Worm (Caenorhabditis elegans): ENCODE measurements around the gene hot-7.

DNA sequence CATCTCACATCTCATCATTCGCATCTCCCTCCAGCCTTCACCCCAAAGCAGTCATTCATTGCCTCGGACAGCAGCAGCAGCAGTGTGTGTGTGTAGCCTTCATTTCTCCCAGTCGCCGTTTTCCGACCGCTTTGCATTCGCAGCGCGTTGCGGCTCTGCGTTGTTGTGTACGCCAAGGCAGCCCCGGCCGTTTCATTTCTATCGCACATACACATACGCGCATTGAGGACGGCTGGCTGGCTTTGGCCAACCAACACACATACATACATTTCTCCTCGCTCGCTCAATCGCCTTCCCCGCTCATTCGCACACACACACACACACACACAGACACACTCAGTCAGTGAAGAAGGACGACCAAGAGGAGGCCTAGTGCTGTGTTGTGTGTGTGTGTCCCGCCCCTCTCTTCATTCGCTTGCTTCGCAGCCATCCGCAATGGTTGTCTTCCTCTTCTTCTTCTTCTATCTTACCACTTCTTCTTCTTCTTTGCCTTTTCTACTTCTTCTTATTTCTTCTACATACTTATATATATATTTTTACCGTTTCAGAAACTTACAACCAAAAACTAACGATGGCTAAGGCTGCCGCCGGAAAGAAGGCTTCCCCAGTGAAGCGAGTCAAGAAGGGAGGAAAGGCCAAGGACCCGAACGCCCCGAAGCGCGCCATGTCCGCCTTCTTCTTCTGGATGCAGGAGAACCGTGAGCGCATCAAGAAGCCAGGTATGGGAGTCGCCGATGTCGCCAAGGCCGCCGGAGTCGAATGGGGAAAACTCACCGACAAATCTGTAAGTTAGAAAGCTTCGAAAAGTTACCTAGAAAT lies 39.1 kb downstream of the hot-7 start, which contains the start of gene hmg-1.1:
- TF ChIP-seq skn-1 (tag; optimal IDR thresholded peaks at IDR 0.05) (no peak), lim-7 (GFP tag; IDR thresholded peaks at IDR 0.05) (peak; percentile 30; the same call in 1 of the 2 replicates), daf-12 (tag; optimal IDR thresholded peaks at IDR 0.05) (no peak), aly-2 (tag; optimal IDR thresholded peaks at IDR 0.05) (no peak), nhr-77 (tag; optimal IDR thresholded peaks at IDR 0.05) (peak; percentile 94), daf-16 (GFP tag; optimal IDR thresholded peaks at IDR 0.05) (peak; percentile 9 to 34), daf-16 (tag; optimal IDR thresholded peaks at IDR 0.05) (peak; percentile 80), F10B5.3 (tag; optimal IDR thresholded peaks at IDR 0.05) (no peak), attf-4 (tag; optimal IDR thresholded peaks at IDR 0.05) (no peak), dmd-8 (GFP tag; IDR thresholded peaks at IDR 0.05) (0 out of 2 replicates have a peak, but pooled peaks have one; percentile 59), zag-1 (tag; optimal IDR thresholded peaks at IDR 0.05) (no peak), lin-1 (GFP tag; IDR thresholded peaks at IDR 0.05) (peak; percentile 66), R02D3.7 (tag; optimal IDR thresholded peaks at IDR 0.05) (no peak), unc-62 (GFP tag; optimal IDR thresholded peaks at IDR 0.05 in 1 of 2) (peak in 1 of 2 experiments; percentile 99), unc-62 (tag; optimal IDR thresholded peaks at IDR 0.05) (no peak), ama-1 (optimal IDR thresholded peaks at IDR 0.05) (peak; percentile 40)
